Fruit fly (Drosophila melanogaster) Kc167 (cell line): ENCODE results near the gene CG3349.

Source experiments
- Myc ChIP-seq: fragments of >200 bp; optimal IDR thresholded peaks from 2 replicates; lab custom pipeline; 2017; ENCODE audit warnings: missing external identifiers
- h ChIP-seq: fragments of >200 bp; optimal IDR thresholded peaks from 3 replicates; lab custom pipeline; 2018; ENCODE audit warnings: missing external identifiers

DNA sequence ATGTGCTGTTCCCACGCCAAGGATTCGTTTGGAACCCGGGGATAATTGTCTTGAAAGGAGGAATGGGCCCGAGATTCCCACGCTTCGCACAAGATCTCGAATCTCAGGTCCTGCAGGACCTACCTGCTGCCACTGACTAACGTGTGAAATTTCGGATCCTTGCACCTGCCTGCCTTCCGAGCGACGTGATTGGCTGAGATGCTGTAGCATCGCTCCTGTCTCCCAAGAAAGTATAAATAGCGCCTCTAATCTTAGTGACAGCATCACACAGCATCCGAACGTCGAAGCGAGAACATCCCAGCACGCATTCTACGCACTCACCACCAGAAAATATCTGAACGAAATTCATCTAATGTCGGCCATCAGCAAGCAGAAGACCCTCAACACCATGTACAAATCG lies 4.5 kb upstream of the CG3349 start:
- TF ChIP-seq Myc (lab: Kevin White, UChicago) (no peak), h (lab: Kevin White, UChicago) (no peak)
